Worm (Caenorhabditis elegans) whole organism, young adult: ENCODE measurements around the gene K07E3.4.

Experiments
- B0035.1 ChIP-seq: sonication (generic microtip); optimal IDR thresholded peaks from 2 replicates; lab custom pipeline; 2016; ENCODE audit warnings: missing genetic modification characterization, mild to moderate bottlenecking, missing compliant biosample characterization, missing genotype, missing genetic modification reagents
- B0261.1 ChIP-seq: sonication (generic microtip); optimal IDR thresholded peaks from 2 replicates; lab custom pipeline; 2016; ENCODE audit warnings: mild to moderate bottlenecking, missing genetic modification characterization, moderate library complexity, missing compliant biosample characterization
- F49E8.2 ChIP-seq: sonication (generic microtip); optimal IDR thresholded peaks from 3 replicates; lab custom pipeline; 2017; ENCODE audit warnings: missing genetic modification characterization, mild to moderate bottlenecking, missing compliant biosample characterization, antibody characterized with exemption, moderate library complexity; ENCODE audit not compliant: insufficient read depth
- T07F8.4 ChIP-seq: sonication (generic microtip); optimal IDR thresholded peaks from 2 replicates; lab custom pipeline; 2016; ENCODE audit warnings: mild to moderate bottlenecking, missing genetic modification characterization, moderate library complexity, missing compliant biosample characterization
- Y67H2A.10 ChIP-seq: fragments of 200-800 bp; sonication (Bioruptor generic); conservative IDR thresholded peaks from 2 replicates; pipeline ENCODE4 v1.3.6; 2022; ENCODE audit warnings: missing genetic modification reagents, missing genetic modification characterization, missing compliant biosample characterization
- bed-1 ChIP-seq: fragments of 200-800 bp; sonication (Bioruptor generic); IDR thresholded peaks from 2 replicates; pipeline ENCODE4 v1.3.6; 2022; ENCODE audit warnings: missing genetic modification reagents, missing genetic modification characterization, missing compliant biosample characterization
- ceh-58 ChIP-seq: fragments of 200-800 bp; sonication (Bioruptor generic); IDR thresholded peaks from 2 replicates; pipeline ENCODE4 v1.3.6; 2022; ENCODE audit warnings: missing genetic modification characterization, missing compliant biosample characterization
- egl-18 ChIP-seq: fragments of 200-800 bp; sonication (Bioruptor generic); IDR thresholded peaks from 2 replicates; pipeline ENCODE4 v1.3.6; 2022; ENCODE audit warnings: missing genetic modification reagents, missing genetic modification characterization, missing compliant biosample characterization
- lag-1 ChIP-seq: fragments of 200-800 bp; sonication (Bioruptor generic); IDR thresholded peaks from 2 replicates; pipeline ENCODE4 v1.3.6; 2022; ENCODE audit warnings: missing genetic modification reagents, missing genetic modification characterization, missing compliant biosample characterization
- tbx-9 ChIP-seq: sonication (generic microtip); optimal IDR thresholded peaks from 2 replicates; lab custom pipeline; 2016; ENCODE audit warnings: borderline replicate concordance, missing genetic modification characterization, inconsistent platforms, missing compliant biosample characterization
- xnd-1 ChIP-seq: sonication (generic microtip); optimal IDR thresholded peaks from 2 replicates; lab custom pipeline; 2016; ENCODE audit warnings: missing genotype, missing genetic modification reagents, missing genetic modification characterization, missing compliant biosample characterization

DNA sequence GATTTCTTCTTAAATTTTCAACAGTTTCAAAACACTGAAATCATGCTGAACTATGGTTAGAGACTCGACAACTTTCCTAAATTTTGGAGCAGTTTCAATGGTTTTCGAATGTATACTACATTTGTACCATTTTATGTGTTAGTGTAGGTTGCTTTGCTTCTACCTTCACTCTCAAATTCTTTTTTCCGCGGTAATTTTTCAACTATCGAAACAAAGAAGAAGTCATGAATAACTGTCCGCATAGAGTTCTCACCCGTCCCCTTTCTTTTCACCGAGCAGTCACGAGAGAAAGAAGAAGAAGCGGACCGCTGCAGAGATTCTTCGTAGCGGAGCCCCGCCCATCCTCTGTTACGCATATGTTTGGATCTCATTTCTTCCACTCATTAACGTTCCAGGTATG is 32.3 kb upstream of the K07E3.4 start, which contains the start of gene hlh-8:
- TF ChIP-seq egl-18 = no peak
- TF ChIP-seq F49E8.2 (tag; lab: Kevin White, UChicago) = no peak
- TF ChIP-seq xnd-1 (tag; lab: Kevin White, UChicago) = no peak
- TF ChIP-seq Y67H2A.10 = no peak
- TF ChIP-seq bed-1 (GFP tag; lab: Robert Waterston, UW) = no peak
- TF ChIP-seq lag-1 (GFP tag; lab: Robert Waterston, UW) = no peak
- TF ChIP-seq tbx-9 (tag; lab: Kevin White, UChicago) = no peak
- no peak for TF ChIP-seq B0035.1 (tag; lab: Kevin White, UChicago)
- TF ChIP-seq ceh-58 (GFP tag; lab: Robert Waterston, UW) = no peak
- no peak for TF ChIP-seq T07F8.4 (tag; lab: Kevin White, UChicago)
- no peak for TF ChIP-seq B0261.1 (tag; lab: Kevin White, UChicago)
